Worm (Caenorhabditis elegans): ENCODE results near the gene B0554.4.

- TF ChIP-seq ces-1 (GFP tag; optimal IDR thresholded peaks at IDR 0.05) (no peak), hlh-1 (tag; optimal IDR thresholded peaks at IDR 0.05) (no peak), unc-62 (GFP tag; optimal IDR thresholded peaks at IDR 0.05) (no peak), mls-2 (tag; optimal IDR thresholded peaks at IDR 0.05) (no peak), sptf-1 (tag; optimal IDR thresholded peaks at IDR 0.05) (no peak), nhr-12 (tag; optimal IDR thresholded peaks at IDR 0.05) (no peak), pha-4 (tag; optimal IDR thresholded peaks at IDR 0.05) (no peak), snpc-4 (tag; optimal IDR thresholded peaks at IDR 0.05) (no peak), elt-3 (tag; optimal IDR thresholded peaks at IDR 0.05) (no peak), flh-1 (GFP tag; optimal IDR thresholded peaks at IDR 0.05) (no peak), nhr-237 (tag; optimal IDR thresholded peaks at IDR 0.05) (no peak)
Measured at ce11 chrV:479046-479445, 50.1 kb downstream of the B0554.4 start.

Data from whole organism, mixed stage, embryonic.